Worm (Caenorhabditis elegans): Measurements from ENCODE around the gene lurp-3.

- TF ChIP-seq tbx-11 (GFP tag; IDR thresholded peaks at IDR 0.05) (no peak), pes-1 (GFP tag; IDR thresholded peaks at IDR 0.05) (no peak), ama-1 (optimal IDR thresholded peaks at IDR 0.05) (no peak), hmg-4 (GFP tag; optimal IDR thresholded peaks at IDR 0.05) (no peak), ceh-36 (tag; optimal IDR thresholded peaks at IDR 0.05) (no peak), sea-1 (GFP tag; conservative IDR thresholded peaks at IDR 0.05) (no peak), ets-7 (tag; optimal IDR thresholded peaks at IDR 0.05) (no peak), ceh-13 (GFP tag; optimal IDR thresholded peaks at IDR 0.05) (no peak), aly-1 (tag; optimal IDR thresholded peaks at IDR 0.05) (no peak)
Observed at ce11 chrV:13484339-13484738, 28.8 kb downstream of the lurp-3 start, which contains the start of gene T10G3.4.

All from whole organism, early embryonic.